Worm (Caenorhabditis elegans) whole organism, L4 larva: Measurements from ENCODE around the gene C25F9.12.

ENCODE experiments used
- D1046.2 ChIP-seq: fragments of 200-800 bp; sonication (Bioruptor generic); IDR thresholded peaks from 2 replicates; pipeline ENCODE4 v1.3.6; 2022; ENCODE audit warnings: missing genetic modification characterization, missing compliant biosample characterization
- F10B5.3 ChIP-seq: sonication (generic microtip); optimal IDR thresholded peaks from 2 replicates; lab custom pipeline; 2016; ENCODE audit warnings: mild to moderate bottlenecking, missing genetic modification characterization, missing compliant biosample characterization
- F26F4.8 ChIP-seq: fragments of 200-800 bp; sonication (Bioruptor generic); conservative IDR thresholded peaks from 2 replicates; pipeline ENCODE4 v1.3.6; 2022; ENCODE audit warnings: missing genetic modification characterization, missing compliant biosample characterization
- T26A8.4 ChIP-seq: fragments of 200-800 bp; sonication (Bioruptor generic); IDR thresholded peaks from 2 replicates; pipeline ENCODE4 v1.3.6; 2022; ENCODE audit warnings: missing genetic modification characterization, missing compliant biosample characterization
- Y48G9A.11 ChIP-seq: fragments of 200-800 bp; sonication (Bioruptor generic); IDR thresholded peaks from 2 replicates; pipeline ENCODE4 v1.3.6; 2022; ENCODE audit warnings: missing genetic modification reagents, missing genetic modification characterization, missing compliant biosample characterization
- Y5F2A.4 ChIP-seq: fragments of 200-800 bp; sonication (Bioruptor generic); optimal IDR thresholded peaks from 2 replicates; lab custom pipeline; 2018; ENCODE audit warnings: mild to moderate bottlenecking, missing genetic modification characterization, missing compliant biosample characterization
- Y75B8A.6 ChIP-seq: fragments of 200-800 bp; sonication (Bioruptor generic); IDR thresholded peaks from 2 replicates; pipeline ENCODE4 v1.3.6; 2022; ENCODE audit warnings: missing genetic modification reagents, missing genetic modification characterization, missing compliant biosample characterization
- ama-1 ChIP-seq: fragments of 150-350 bp; optimal IDR thresholded peaks from 2 replicates; lab custom pipeline; 2014; ENCODE audit warnings: inconsistent platforms, mixed read lengths
- attf-4 ChIP-seq: sonication (generic microtip); optimal IDR thresholded peaks from 3 replicates; lab custom pipeline; 2017; ENCODE audit warnings: missing biosample characterization, missing genetic modification characterization
- ceh-20 ChIP-seq: fragments of 200-800 bp; sonication (Bioruptor generic); IDR thresholded peaks from 2 replicates; pipeline ENCODE4 v1.3.6; 2022; ENCODE audit warnings: missing genetic modification reagents, missing genetic modification characterization, missing compliant biosample characterization
- ceh-32 ChIP-seq: sonication (generic microtip); optimal IDR thresholded peaks from 2 replicates; lab custom pipeline; 2016; ENCODE audit warnings: mild to moderate bottlenecking, missing genetic modification characterization, missing compliant biosample characterization; ENCODE audit not compliant: poor library complexity
- ceh-44 ChIP-seq: fragments of 200-800 bp; sonication (Bioruptor generic); IDR thresholded peaks from 2 replicates; pipeline ENCODE4 v1.3.6; 2022; ENCODE audit warnings: missing genetic modification reagents, missing genetic modification characterization, missing compliant biosample characterization
- ctbp-1 ChIP-seq: fragments of 200-800 bp; sonication (Bioruptor generic); IDR thresholded peaks from 2 replicates; pipeline ENCODE4 v1.3.6; 2022; ENCODE audit warnings: missing genetic modification reagents, missing genetic modification characterization, missing compliant biosample characterization
- dve-1 ChIP-seq: sonication (generic microtip); optimal IDR thresholded peaks from 2 replicates; lab custom pipeline; 2017; ENCODE audit warnings: antibody characterized with exemption, mild to moderate bottlenecking, missing genetic modification characterization, missing compliant biosample characterization; ENCODE audit not compliant: insufficient read depth
- egl-43 ChIP-seq: fragments of 200-800 bp; sonication (Bioruptor generic); IDR thresholded peaks from 2 replicates; pipeline ENCODE4 v1.3.6; 2022; ENCODE audit warnings: missing genetic modification reagents, missing genetic modification characterization, missing compliant biosample characterization
- fkh-10 ChIP-seq: fragments of 150-350 bp; optimal IDR thresholded peaks from 2 replicates; lab custom pipeline; 2014; ENCODE audit warnings: missing biosample characterization, missing genetic modification reagents, missing genetic modification characterization
- gei-8 ChIP-seq: fragments of 200-800 bp; sonication (Bioruptor generic); optimal IDR thresholded peaks from 2 replicates; lab custom pipeline; 2018; ENCODE audit warnings: mild to moderate bottlenecking, missing genetic modification characterization, missing compliant biosample characterization
- hlh-30 ChIP-seq: sonication (generic microtip); optimal IDR thresholded peaks from 2 replicates; lab custom pipeline; 2017; ENCODE audit warnings: antibody characterized with exemption, mild to moderate bottlenecking, missing genetic modification characterization, missing compliant biosample characterization; ENCODE audit not compliant: insufficient read depth
- hmg-1.1 ChIP-seq: fragments of 200-800 bp; sonication (Bioruptor generic); IDR thresholded peaks from 2 replicates; pipeline ENCODE4 v1.3.6; 2022; ENCODE audit warnings: missing genetic modification reagents, missing genetic modification characterization, missing compliant biosample characterization
- lin-1 ChIP-seq: fragments of 200-800 bp; sonication (Bioruptor generic); IDR thresholded peaks from 2 replicates; pipeline ENCODE4 v1.3.6; 2022; ENCODE audit warnings: missing genetic modification reagents, missing genetic modification characterization, missing compliant biosample characterization
- lin-15B ChIP-seq: fragments of 150-350 bp; sonication (generic microtip); optimal IDR thresholded peaks from 3 replicates; lab custom pipeline; 2014; ENCODE audit warnings: missing biosample characterization, missing genetic modification characterization
- mdl-1 ChIP-seq, 2 experiments: fragments of 150-350 bp in 1 of 2; sonication (generic microtip) in 1 of 2; optimal IDR thresholded peaks; 2 replicates each; lab custom pipeline; 2014 to 2017; ENCODE audit warnings: missing biosample characterization in 2 of 2, missing genetic modification characterization in 2 of 2
- mes-2 ChIP-seq: sonication (generic microtip); optimal IDR thresholded peaks from 2 replicates; lab custom pipeline; 2016; ENCODE audit warnings: missing genotype, mild to moderate bottlenecking, missing genetic modification characterization, missing compliant biosample characterization; ENCODE audit not compliant: poor library complexity, severe bottlenecking
- mxl-2 ChIP-seq: fragments of 200-800 bp; sonication (Bioruptor generic); conservative IDR thresholded peaks from 2 replicates; pipeline ENCODE4 v1.3.6; 2022; ENCODE audit warnings: missing genetic modification reagents, missing genetic modification characterization, missing compliant biosample characterization
- nhr-10 ChIP-seq: fragments of 150-350 bp; optimal IDR thresholded peaks from 2 replicates; lab custom pipeline; 2014; ENCODE audit warnings: missing biosample characterization, missing genetic modification characterization
- nhr-11 ChIP-seq: fragments of 150-350 bp; optimal IDR thresholded peaks from 2 replicates; lab custom pipeline; 2014; ENCODE audit warnings: missing biosample characterization, missing genetic modification characterization
- nhr-111 ChIP-seq: fragments of 200-800 bp; sonication (Bioruptor generic); optimal IDR thresholded peaks from 2 replicates; lab custom pipeline; 2018; ENCODE audit warnings: mild to moderate bottlenecking, missing genetic modification characterization, missing compliant biosample characterization
- nhr-25 ChIP-seq: sonication (generic microtip); optimal IDR thresholded peaks from 2 replicates; lab custom pipeline; 2017; ENCODE audit warnings: missing genetic modification characterization, mild to moderate bottlenecking, missing compliant biosample characterization, antibody characterized with exemption, moderate library complexity, borderline replicate concordance; ENCODE audit not compliant: insufficient read depth
- nhr-42 ChIP-seq: fragments of 200-800 bp; sonication (Bioruptor generic); IDR thresholded peaks from 2 replicates; pipeline ENCODE4 v1.3.6; 2022; ENCODE audit warnings: missing genetic modification characterization, missing compliant biosample characterization
- nhr-6 ChIP-seq: fragments of 150-350 bp; optimal IDR thresholded peaks from 2 replicates; lab custom pipeline; 2014; ENCODE audit warnings: missing biosample characterization, missing genetic modification characterization
- nhr-77 ChIP-seq: fragments of 150-350 bp; optimal IDR thresholded peaks from 2 replicates; lab custom pipeline; 2014; ENCODE audit warnings: missing biosample characterization, missing genetic modification characterization
- pqm-1 ChIP-seq: sonication (generic microtip); optimal IDR thresholded peaks from 2 replicates; lab custom pipeline; 2017; ENCODE audit warnings: missing biosample characterization, missing genetic modification characterization
- snpc-4 ChIP-seq: fragments of 150-350 bp; optimal IDR thresholded peaks from 2 replicates; lab custom pipeline; 2014; ENCODE audit warnings: missing biosample characterization, missing genetic modification characterization
- spr-1 ChIP-seq: sonication (generic microtip); optimal IDR thresholded peaks from 2 replicates; lab custom pipeline; 2016; ENCODE audit warnings: mild to moderate bottlenecking, missing genetic modification characterization, missing compliant biosample characterization
- spr-3 ChIP-seq: fragments of 200-800 bp; sonication (Bioruptor generic); optimal IDR thresholded peaks from 2 replicates; lab custom pipeline; 2018; ENCODE audit warnings: mild to moderate bottlenecking, missing genetic modification characterization, missing compliant biosample characterization
- unc-130 ChIP-seq: sonication (generic microtip); optimal IDR thresholded peaks from 2 replicates; lab custom pipeline; 2016; ENCODE audit warnings: missing genetic modification reagents, missing genetic modification characterization, missing compliant biosample characterization
- zag-1 ChIP-seq: fragments of 150-350 bp; optimal IDR thresholded peaks from 2 replicates; lab custom pipeline; 2014; ENCODE audit warnings: missing biosample characterization, missing genetic modification characterization
- zfp-2 ChIP-seq: sonication (generic microtip); optimal IDR thresholded peaks from 2 replicates; lab custom pipeline; 2016; ENCODE audit warnings: mild to moderate bottlenecking, missing genetic modification characterization, missing compliant biosample characterization
- zip-2 ChIP-seq: fragments of 150-350 bp; optimal IDR thresholded peaks from 2 replicates; lab custom pipeline; 2014; ENCODE audit warnings: missing biosample characterization, missing genetic modification characterization

The C25F9.12 gene

ce11 chrV:19394750-19395149 lies 8.0 kb downstream of the C25F9.12 start, which contains the start of gene C25F9.8:
C25F9.8 (plus strand) TSS chrV:19395050.
- TF ChIP-seq nhr-11 (no peak), Y75B8A.6 (no peak), nhr-25 (tag; lab: Kevin White, UChicago) (no peak), Y48G9A.11 (GFP tag; lab: Robert Waterston, UW) (no peak), mxl-2 (GFP tag; lab: Robert Waterston, UW) (no peak), nhr-111 (GFP tag; lab: Kevin White, UChicago) (no peak), nhr-42 (GFP tag; lab: Robert Waterston, UW) (no peak), D1046.2 (GFP tag; lab: Robert Waterston, UW) (no peak), hmg-1.1 (GFP tag; lab: Robert Waterston, UW) (no peak), spr-3 (GFP tag; lab: Kevin White, UChicago) (no peak), ctbp-1 (GFP tag; lab: Robert Waterston, UW) (no peak), zfp-2 (tag; lab: Kevin White, UChicago) (no peak), hlh-30 (tag; lab: Kevin White, UChicago) (no peak), snpc-4 (no peak), zag-1 (tag; lab: Kevin White, UChicago) (no peak)

- TF ChIP-seq nhr-10 (tag; lab: Kevin White, UChicago) (no peak), hmg-1.1 (GFP tag; lab: Robert Waterston, UW) (peak; percentile 22; the same call in 1 of the 2 replicates), pqm-1 (no peak), mdl-1 (tag; optimal IDR thresholded peaks at IDR 0.05; lab: Kevin White, UChicago) (peak in 1 of 2 experiments; percentile 26), dve-1 (no peak), T26A8.4 (GFP tag; lab: Robert Waterston, UW) (no peak), egl-43 (GFP tag; lab: Robert Waterston, UW) (no peak), unc-130 (GFP tag; lab: Kevin White, UChicago) (no peak), spr-1 (tag; lab: Kevin White, UChicago) (no peak), spr-3 (GFP tag; lab: Kevin White, UChicago) (no peak), ama-1 (lab: Kevin White, UChicago) (no peak)
Measured at ce11 chrV:19391242-19391641, 11.5 kb downstream of the C25F9.12 start.

- TF ChIP-seq lin-15B (no peak), zip-2 (no peak)
- TF ChIP-seq, all 104 proteins: peak for 0
Measured at ce11 chrV:19390029-19390428, 12.7 kb downstream of the C25F9.12 start, which contains the start of gene slcr-46.2. slcr-46.2 (minus strand) TSS chrV:19390129.

DNA sequence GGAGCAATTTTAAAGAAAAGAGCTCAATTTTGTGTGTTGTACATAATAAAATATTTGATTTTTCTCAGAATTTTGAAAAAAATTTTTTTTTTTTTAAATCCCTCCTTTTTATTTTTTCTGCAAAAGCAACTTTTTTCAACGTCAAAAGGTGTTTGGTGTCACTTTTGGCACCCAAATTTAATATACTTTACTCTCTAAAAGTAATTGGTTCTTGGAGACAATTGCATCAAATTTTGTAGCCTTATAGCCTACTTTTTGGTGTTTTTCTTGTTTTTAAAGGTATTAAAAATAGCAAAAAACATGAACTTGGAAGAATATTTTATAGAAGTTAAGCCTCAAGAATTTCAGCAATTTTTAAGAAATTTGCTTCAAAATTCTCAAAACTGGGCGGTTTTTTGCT lies 21.8 kb downstream of the C25F9.12 start, which contains the start of gene srw-84:
srw-84 (plus strand) TSS at position 301 of the 400 bp plus-strand sequence.
- TF ChIP-seq nhr-6 (tag; lab: Kevin White, UChicago): no peak
- TF ChIP-seq ceh-44: no peak
- TF ChIP-seq F26F4.8 (GFP tag; lab: Robert Waterston, UW): no peak
- TF ChIP-seq ama-1 (lab: Kevin White, UChicago): no peak
- no peak for TF ChIP-seq snpc-4
- TF ChIP-seq attf-4 (tag; lab: Kevin White, UChicago): no peak
- no peak for TF ChIP-seq T26A8.4 (GFP tag; lab: Robert Waterston, UW)
- TF ChIP-seq mes-2: no peak
- TF ChIP-seq unc-130 (GFP tag; lab: Kevin White, UChicago): no peak
- TF ChIP-seq F10B5.3: no peak
- TF ChIP-seq nhr-77 (tag; lab: Kevin White, UChicago): no peak
- TF ChIP-seq ceh-20 (GFP tag; lab: Robert Waterston, UW): no peak
- no peak for TF ChIP-seq lin-1 (GFP tag; lab: Robert Waterston, UW)
- no peak for TF ChIP-seq gei-8 (GFP tag; lab: Kevin White, UChicago)
- TF ChIP-seq fkh-10: no peak
- no peak for TF ChIP-seq Y5F2A.4 (GFP tag; lab: Kevin White, UChicago)
- no peak for TF ChIP-seq ceh-32 (tag; lab: Kevin White, UChicago)
- no peak for TF ChIP-seq spr-1 (tag; lab: Kevin White, UChicago)
- no peak for TF ChIP-seq mxl-2 (GFP tag; lab: Robert Waterston, UW)
